Worm (Caenorhabditis elegans) whole organism, L4/young adult: ENCODE results near the gene oops-1.

Source experiments
- W03F9.2 ChIP-seq: fragments of 150-350 bp; optimal IDR thresholded peaks from 2 replicates; lab custom pipeline; 2014; ENCODE audit warnings: missing biosample characterization, missing genetic modification characterization
- dao-5 ChIP-seq: sonication (generic microtip); optimal IDR thresholded peaks from 2 replicates; lab custom pipeline; 2016; ENCODE audit warnings: missing genotype, missing genetic modification characterization, moderate library complexity, missing compliant biosample characterization

ce11 chrIV:5842905-5843304 lies 29.0 kb upstream of the oops-1 start:
- TF ChIP-seq dao-5 (no peak), W03F9.2 (tag; lab: Kevin White, UChicago) (no peak)
